Worm (Caenorhabditis elegans) whole organism, L1 larva: ENCODE data around the gene nhr-26.

Experiments
- C16A3.4 ChIP-seq: fragments of 150-350 bp; optimal IDR thresholded peaks from 2 replicates; lab custom pipeline; 2014; ENCODE audit warnings: missing biosample characterization, missing genetic modification characterization
- C34B4.2 ChIP-seq: sonication (generic microtip); optimal IDR thresholded peaks from 2 replicates; lab custom pipeline; 2017; ENCODE audit warnings: mild to moderate bottlenecking, missing genetic modification characterization, missing compliant biosample characterization
- F16B12.6 ChIP-seq: fragments of 150-350 bp; optimal IDR thresholded peaks from 2 replicates; lab custom pipeline; 2014; ENCODE audit warnings: missing biosample characterization, missing genetic modification characterization
- Y116A8C.19 ChIP-seq: sonication (generic microtip); optimal IDR thresholded peaks from 2 replicates; lab custom pipeline; 2016; ENCODE audit warnings: missing compliant biosample characterization, missing genetic modification characterization, borderline replicate concordance
- aha-1 ChIP-seq: fragments of 150-350 bp; optimal IDR thresholded peaks from 2 replicates; lab custom pipeline; 2014; ENCODE audit warnings: missing biosample characterization, missing genetic modification characterization
- ceh-8 ChIP-seq: fragments of 200-800 bp; sonication (Bioruptor generic); optimal IDR thresholded peaks from 2 replicates; lab custom pipeline; 2018; ENCODE audit warnings: mild to moderate bottlenecking, missing genetic modification characterization, moderate library complexity, missing compliant biosample characterization
- ceh-82 ChIP-seq, 3 experiments: fragments of 150-350 bp in 1 of 3; sonication (generic microtip) in 2 of 3; optimal IDR thresholded peaks; 2 replicates each; lab custom pipeline; 2014 to 2017; ENCODE audit warnings: missing biosample characterization in 3 of 3, missing genetic modification characterization in 3 of 3
- ceh-90 ChIP-seq: sonication (generic microtip); optimal IDR thresholded peaks from 2 replicates; lab custom pipeline; 2016; ENCODE audit warnings: missing genetic modification characterization, missing compliant biosample characterization
- dpl-1 ChIP-seq, 3 experiments: fragments of 150-350 bp in 2 of 3; sonication (generic microtip) in 1 of 3; optimal IDR thresholded peaks; 2 replicates each; lab custom pipeline; 2014 to 2017; ENCODE audit warnings: missing biosample characterization in 3 of 3, missing genetic modification characterization in 3 of 3, missing genetic modification reagents in 3 of 3
- efl-1 ChIP-seq, 4 experiments: fragments of 150-350 bp; optimal IDR thresholded peaks in 3 of 4; peaks in 1 of 4; 1 replicate in 1 of 4; 2 replicates in 3 of 4; lab custom pipeline; 2014; ENCODE audit warnings: missing biosample characterization in 2 of 4, missing genetic modification characterization in 2 of 4, missing genetic modification reagents in 2 of 4
- egl-13 ChIP-seq: sonication (generic microtip); optimal IDR thresholded peaks from 2 replicates; lab custom pipeline; 2016; ENCODE audit warnings: missing genotype, missing genetic modification reagents, missing genetic modification characterization, missing compliant biosample characterization
- egl-27 ChIP-seq, 2 experiments: fragments of 150-350 bp in 1 of 2; sonication (generic microtip); optimal IDR thresholded peaks; 3 replicates each; lab custom pipeline; 2017 to 2018; ENCODE audit warnings: missing biosample characterization in 2 of 2, missing genetic modification characterization in 2 of 2, missing genetic modification reagents in 2 of 2
- elt-3 ChIP-seq, 6 experiments: fragments of 150-350 bp in 1 of 6; sonication (generic microtip); optimal IDR thresholded peaks; 2 replicates each; lab custom pipeline; 2017 to 2018; ENCODE audit warnings: missing biosample characterization in 6 of 6, missing genetic modification characterization in 6 of 6, inconsistent platforms in 1 of 6
- fkh-10 ChIP-seq: sonication (generic microtip); optimal IDR thresholded peaks from 2 replicates; lab custom pipeline; 2017; ENCODE audit warnings: missing biosample characterization, missing genetic modification reagents, missing genetic modification characterization
- fkh-4 ChIP-seq: sonication (generic microtip); optimal IDR thresholded peaks from 2 replicates; lab custom pipeline; 2016; ENCODE audit warnings: missing compliant biosample characterization, missing genetic modification characterization, borderline replicate concordance
- fkh-8 ChIP-seq: sonication (generic microtip); optimal IDR thresholded peaks from 2 replicates; lab custom pipeline; 2016; ENCODE audit warnings: mild to moderate bottlenecking, missing genetic modification characterization, missing compliant biosample characterization
- fos-1 ChIP-seq: fragments of 150-350 bp; optimal IDR thresholded peaks from 2 replicates; lab custom pipeline; 2014; ENCODE audit warnings: missing biosample characterization, missing genetic modification characterization
- grh-1 ChIP-seq: fragments of 200-800 bp; sonication (Bioruptor generic); IDR thresholded peaks from 2 replicates; pipeline ENCODE4 v1.3.6; 2022; ENCODE audit warnings: missing genetic modification reagents, missing genetic modification characterization, missing compliant biosample characterization
- hlh-17 ChIP-seq: fragments of 200-800 bp; sonication (Bioruptor generic); optimal IDR thresholded peaks from 2 replicates; lab custom pipeline; 2018; ENCODE audit warnings: missing genetic modification characterization, mild to moderate bottlenecking, missing compliant biosample characterization, moderate library complexity, borderline replicate concordance
- hlh-4 ChIP-seq: sonication (generic microtip); optimal IDR thresholded peaks from 2 replicates; lab custom pipeline; 2016; ENCODE audit warnings: mild to moderate bottlenecking, missing genetic modification characterization, missing compliant biosample characterization
- hpl-2 ChIP-seq: fragments of 150-350 bp; optimal IDR thresholded peaks from 2 replicates; lab custom pipeline; 2014; ENCODE audit warnings: missing biosample characterization, missing genetic modification reagents, missing genetic modification characterization
- irx-1 ChIP-seq: sonication (generic microtip); optimal IDR thresholded peaks from 2 replicates; lab custom pipeline; 2016; ENCODE audit warnings: missing genetic modification characterization, missing compliant biosample characterization
- jun-1 ChIP-seq: fragments of 150-350 bp; optimal IDR thresholded peaks from 2 replicates; lab custom pipeline; 2014; ENCODE audit warnings: missing biosample characterization, missing genetic modification reagents, missing genetic modification characterization
- lin-13 ChIP-seq: fragments of 150-350 bp; optimal IDR thresholded peaks from 2 replicates; lab custom pipeline; 2014; ENCODE audit warnings: missing biosample characterization, missing genetic modification reagents, missing genetic modification characterization
- lin-15B ChIP-seq: fragments of 150-350 bp; sonication (generic microtip); optimal IDR thresholded peaks from 3 replicates; lab custom pipeline; 2014; ENCODE audit warnings: missing biosample characterization, missing genetic modification characterization
- lin-35 ChIP-seq, 2 experiments: fragments of 150-350 bp; optimal IDR thresholded peaks; 2 replicates each; lab custom pipeline; 2014; ENCODE audit warnings: missing biosample characterization in 2 of 2, missing genetic modification characterization in 2 of 2, missing genetic modification reagents in 2 of 2
- lir-3 ChIP-seq: sonication (generic microtip); optimal IDR thresholded peaks from 2 replicates; lab custom pipeline; 2016; ENCODE audit warnings: mild to moderate bottlenecking, missing genetic modification characterization, moderate library complexity, missing compliant biosample characterization; ENCODE audit not compliant: poor library complexity
- mab-9 ChIP-seq: fragments of 200-800 bp; sonication (Bioruptor generic); IDR thresholded peaks from 2 replicates; pipeline ENCODE4 v1.3.6; 2022; ENCODE audit warnings: missing genetic modification reagents, missing genetic modification characterization, missing compliant biosample characterization
- mdl-1 ChIP-seq, 2 experiments: fragments of 150-350 bp; optimal IDR thresholded peaks; 2 replicates each; lab custom pipeline; 2014 to 2017; ENCODE audit warnings: missing biosample characterization in 2 of 2, missing genetic modification characterization in 2 of 2, inconsistent platforms in 1 of 2
- mef-2 ChIP-seq: fragments of 150-350 bp; optimal IDR thresholded peaks from 2 replicates; lab custom pipeline; 2014; ENCODE audit warnings: missing biosample characterization, missing genetic modification characterization
- mep-1 ChIP-seq: fragments of 150-350 bp; optimal IDR thresholded peaks from 2 replicates; lab custom pipeline; 2014; ENCODE audit warnings: missing biosample characterization, missing genetic modification characterization
- nhr-19 ChIP-seq: fragments of 200-800 bp; sonication (Bioruptor generic); conservative IDR thresholded peaks from 2 replicates; pipeline ENCODE4 v1.3.6; 2022; ENCODE audit warnings: missing genetic modification characterization, missing compliant biosample characterization
- nhr-28 ChIP-seq: fragments of 150-350 bp; optimal IDR thresholded peaks from 2 replicates; lab custom pipeline; 2014; ENCODE audit warnings: missing biosample characterization, missing genetic modification characterization
- nhr-47 ChIP-seq: sonication (generic microtip); optimal IDR thresholded peaks from 2 replicates; lab custom pipeline; 2016; ENCODE audit warnings: mild to moderate bottlenecking, missing genetic modification characterization, moderate library complexity, missing compliant biosample characterization
- nhr-71 ChIP-seq: sonication (generic microtip); optimal IDR thresholded peaks from 2 replicates; lab custom pipeline; 2016; ENCODE audit warnings: mild to moderate bottlenecking, missing genetic modification characterization, moderate library complexity, missing compliant biosample characterization
- nhr-76 ChIP-seq: sonication (generic microtip); optimal IDR thresholded peaks from 2 replicates; lab custom pipeline; 2017; ENCODE audit warnings: missing biosample characterization, missing genetic modification characterization
- nhr-84 ChIP-seq: sonication (generic microtip); optimal IDR thresholded peaks from 2 replicates; lab custom pipeline; 2017; ENCODE audit warnings: missing biosample characterization, missing genetic modification characterization
- nhr-90 ChIP-seq: sonication (generic microtip); optimal IDR thresholded peaks from 2 replicates; lab custom pipeline; 2016; ENCODE audit warnings: mild to moderate bottlenecking, missing genetic modification characterization, missing compliant biosample characterization; ENCODE audit not compliant: poor library complexity
- rnt-1 ChIP-seq: sonication (generic microtip); optimal IDR thresholded peaks from 2 replicates; lab custom pipeline; 2016; ENCODE audit warnings: mild to moderate bottlenecking, missing genetic modification characterization, moderate library complexity, missing compliant biosample characterization
- skn-1 ChIP-seq: fragments of 150-350 bp; optimal IDR thresholded peaks from 2 replicates; lab custom pipeline; 2014; ENCODE audit warnings: missing biosample characterization, missing genetic modification characterization
- snu-23 ChIP-seq: sonication (generic microtip); optimal IDR thresholded peaks from 2 replicates; lab custom pipeline; 2016; ENCODE audit warnings: missing genetic modification characterization, missing compliant biosample characterization
- sptf-1 ChIP-seq: fragments of 150-350 bp; optimal IDR thresholded peaks from 2 replicates; lab custom pipeline; 2014; ENCODE audit warnings: missing biosample characterization, missing genetic modification characterization
- tlp-1 ChIP-seq: fragments of 150-350 bp; optimal IDR thresholded peaks from 2 replicates; lab custom pipeline; 2014; ENCODE audit warnings: missing biosample characterization, missing genetic modification characterization
- unc-130 ChIP-seq: fragments of 150-350 bp; optimal IDR thresholded peaks from 2 replicates; lab custom pipeline; 2017; ENCODE audit warnings: missing biosample characterization, missing genetic modification characterization, inconsistent platforms
- unc-62 ChIP-seq: fragments of 150-350 bp; optimal IDR thresholded peaks from 2 replicates; lab custom pipeline; 2014; ENCODE audit warnings: missing biosample characterization, missing genetic modification reagents, missing genetic modification characterization
- zag-1 ChIP-seq: fragments of 150-350 bp; optimal IDR thresholded peaks from 2 replicates; lab custom pipeline; 2014; ENCODE audit warnings: missing biosample characterization, missing genetic modification characterization
- zip-4 ChIP-seq: fragments of 200-800 bp; sonication (Bioruptor generic); optimal IDR thresholded peaks from 2 replicates; lab custom pipeline; 2018; ENCODE audit warnings: mild to moderate bottlenecking, missing genetic modification characterization, moderate library complexity, missing compliant biosample characterization

nhr-26 gene

ce11 chrX:12664987-12665451 is 35.2 kb downstream of the nhr-26 start (continued):
- peak; percentile 39; the same call in 1 of the 2 replicates for TF ChIP-seq mab-9 (GFP tag; lab: Robert Waterston, UW)
- TF ChIP-seq mep-1, result peak; percentile 63
- TF ChIP-seq skn-1 (tag; lab: Kevin White, UChicago), result peak; percentile 8
- TF ChIP-seq unc-62 (GFP tag; lab: Kevin White, UChicago), result no peak
- no peak for TF ChIP-seq hlh-4 (tag; lab: Kevin White, UChicago)
- TF ChIP-seq unc-130, result peak; percentile 15
- TF ChIP-seq lir-3 (tag; lab: Kevin White, UChicago), result peak; percentile 68
- peak; percentile 88 for TF ChIP-seq nhr-47 (tag; lab: Kevin White, UChicago)
- peak in 2 of 6 experiments; percentile 20 to 31 for TF ChIP-seq elt-3 (tag; optimal IDR thresholded peaks at IDR 0.05; lab: Kevin White, UChicago)
- TF ChIP-seq lin-35 (GFP tag; optimal IDR thresholded peaks at IDR 0.05; lab: Kevin White, UChicago), result peak; percentile 26 to 56
- TF ChIP-seq hlh-17, result no peak
- no peak for TF ChIP-seq nhr-84
- no peak for TF ChIP-seq tlp-1
- peak; percentile 76 for TF ChIP-seq rnt-1
- peak in 2 of 3 experiments; percentile 20 to 32 for TF ChIP-seq dpl-1 (GFP tag; optimal IDR thresholded peaks at IDR 0.05; lab: Kevin White, UChicago)
- peak; percentile 78 for TF ChIP-seq nhr-19 (GFP tag; lab: Robert Waterston, UW)
- TF ChIP-seq ceh-90, result no peak
- peak; percentile 51 for TF ChIP-seq C16A3.4 (tag; lab: Kevin White, UChicago)
- TF ChIP-seq zag-1, result no peak
- TF ChIP-seq fkh-10, result peak; percentile 53
- peak; percentile 61 to 77 (median 69) for TF ChIP-seq ceh-82 (tag; optimal IDR thresholded peaks at IDR 0.05; lab: Kevin White, UChicago)
- TF ChIP-seq lin-13 (GFP tag; lab: Kevin White, UChicago), result peak; percentile 24
- TF ChIP-seq snu-23, result peak; percentile 88
- TF ChIP-seq fkh-4 (tag; lab: Kevin White, UChicago), result no peak
- no peak for TF ChIP-seq aha-1 (tag; lab: Kevin White, UChicago)
- peak; percentile 21 for TF ChIP-seq hpl-2 (GFP tag; lab: Kevin White, UChicago)
- TF ChIP-seq egl-27 (tag; optimal IDR thresholded peaks at IDR 0.05; lab: Kevin White, UChicago), result peak in 1 of 2 experiments; percentile 49
- peak; percentile 83 for TF ChIP-seq nhr-71 (tag; lab: Kevin White, UChicago)
- peak; percentile 53 for TF ChIP-seq nhr-90 (tag; lab: Kevin White, UChicago)
- peak; percentile 27 for TF ChIP-seq mef-2 (tag; lab: Kevin White, UChicago)
- peak; percentile 48; the same call in 1 of the 2 replicates for TF ChIP-seq grh-1 (GFP tag; lab: Robert Waterston, UW)
- TF ChIP-seq sptf-1 (tag; lab: Kevin White, UChicago), result no peak
- TF ChIP-seq fkh-8 (tag; lab: Kevin White, UChicago), result peak; percentile 65
- peak; percentile 42 for TF ChIP-seq fos-1
- TF ChIP-seq mdl-1 (tag; optimal IDR thresholded peaks at IDR 0.05; lab: Kevin White, UChicago), result peak in 1 of 2 experiments; percentile 82
- peak; percentile 17 to 18 for TF ChIP-seq efl-1 (optimal IDR thresholded peaks at IDR 0.05; lab: Kevin White, UChicago)
- TF ChIP-seq efl-1 (GFP tag; optimal IDR thresholded peaks at IDR 0.05 in 1 of 2; lab: Kevin White, UChicago), result peak in 1 of 2 experiments; percentile 93
- TF ChIP-seq nhr-76 (tag; lab: Kevin White, UChicago), result no peak

ce11 chrX:12664443-12664842 is 35.8 kb downstream of the nhr-26 start:
- TF ChIP-seq rnt-1, result no peak
- TF ChIP-seq mdl-1 (tag; optimal IDR thresholded peaks at IDR 0.05; lab: Kevin White, UChicago), result no peak
- no peak for TF ChIP-seq zip-4
- no peak for TF ChIP-seq jun-1
- TF ChIP-seq lin-15B (tag; lab: Kevin White, UChicago), result no peak
- no peak for TF ChIP-seq F16B12.6 (tag; lab: Kevin White, UChicago)
- TF ChIP-seq nhr-28, result no peak
- TF ChIP-seq fkh-4 (tag; lab: Kevin White, UChicago), result no peak
- no peak for TF ChIP-seq egl-13
- no peak for TF ChIP-seq elt-3 (tag; optimal IDR thresholded peaks at IDR 0.05; lab: Kevin White, UChicago)
- TF ChIP-seq irx-1 (tag; lab: Kevin White, UChicago), result no peak
- TF ChIP-seq ceh-8 (GFP tag; lab: Kevin White, UChicago), result no peak
- no peak for TF ChIP-seq nhr-47 (tag; lab: Kevin White, UChicago)
- no peak for TF ChIP-seq C34B4.2
- TF ChIP-seq Y116A8C.19 (tag; lab: Kevin White, UChicago), result no peak
